Worm (Caenorhabditis elegans) whole organism, late embryonic: Measurements from ENCODE around the gene zipt-2.2.

ENCODE experiments used
- fkh-10 ChIP-seq: fragments of 150-350 bp; optimal IDR thresholded peaks from 2 replicates; lab custom pipeline; 2014; ENCODE audit warnings: missing biosample characterization, missing genetic modification reagents, missing genetic modification characterization
- hlh-8 ChIP-seq: sonication (generic microtip); optimal IDR thresholded peaks from 2 replicates; lab custom pipeline; 2016; ENCODE audit warnings: missing genotype, missing genetic modification characterization, missing compliant biosample characterization
- pha-4 ChIP-seq: fragments of 150-350 bp; optimal IDR thresholded peaks from 2 replicates; lab custom pipeline; 2018; ENCODE audit warnings: missing biosample characterization, missing genetic modification reagents, missing genetic modification characterization

- TF ChIP-seq hlh-8 (no peak), fkh-10 (no peak), pha-4 (no peak)
Measured at ce11 chrIV:4227917-4228316, 7.2 kb downstream of the zipt-2.2 start, which contains the start of gene srbc-70.
